Fruit fly (Drosophila melanogaster): ENCODE measurements around the gene Ir10a.

- TF ChIP-seq maf-S (GFP tag; optimal IDR thresholded peaks at IDR 0.05) (no peak), CG16813 (GFP tag; IDR thresholded peaks at IDR 0.05; ENCODE audit: partially characterized antibody) (no peak), gce (GFP tag; IDR thresholded peaks at IDR 0.05) (no peak), vnd (GFP tag; IDR thresholded peaks at IDR 0.05; ENCODE audit: partially characterized antibody) (no peak), CG12391 (tag; optimal IDR thresholded peaks at IDR 0.05) (no peak), Neu2 (GFP tag; optimal IDR thresholded peaks at IDR 0.05; ENCODE audit: borderline replicate concordance) (no peak), kah (GFP tag; optimal IDR thresholded peaks at IDR 0.05) (no peak), CG2202 (tag; optimal IDR thresholded peaks at IDR 0.05) (no peak), CG4328 (GFP tag; optimal IDR thresholded peaks at IDR 0.05) (no peak), Trl (optimal IDR thresholded peaks at IDR 0.05) (no peak), Trl (GFP tag; optimal IDR thresholded peaks at IDR 0.05) (no peak)
These were observed 8.3 kb downstream of the Ir10a start, which contains the start of gene CG44422 for dm6 chrX:11302683-11303082.
